Fruit fly (Drosophila melanogaster): Measurements from ENCODE around the gene Taf4.

The Taf4 gene

DNA sequence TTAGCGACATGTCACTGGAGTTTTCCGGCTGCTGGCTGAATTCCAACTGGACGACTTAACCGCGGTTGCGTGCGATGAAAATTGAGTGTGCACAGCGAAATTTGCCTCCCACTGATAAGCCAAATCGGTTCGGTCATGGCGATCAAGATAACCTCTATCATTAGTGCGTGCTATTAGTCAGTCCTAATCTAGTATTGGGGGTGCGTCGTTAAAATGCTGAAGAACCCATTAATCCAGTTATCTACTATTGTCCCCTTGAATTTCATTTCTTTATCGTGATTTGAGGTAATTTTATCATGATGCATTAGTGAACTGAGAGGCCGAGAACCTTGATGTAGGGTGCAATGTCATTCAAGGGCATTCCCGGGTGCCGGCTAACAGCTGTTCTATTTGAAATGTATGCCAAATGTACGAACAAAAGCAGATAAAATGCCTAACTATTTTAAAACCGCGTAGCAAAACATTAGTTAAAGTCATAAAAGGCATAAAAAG lies 15.5 kb downstream of the Taf4 start, which contains the start of gene Pgm1:
Gene Pgm1 (minus strand): TSS at position 51 of the 492 bp plus-strand sequence.
- no peak for TF ChIP-seq psq (optimal IDR thresholded peaks at IDR 0.05)
- no peak for TF ChIP-seq Sin3A (optimal IDR thresholded peaks at IDR 0.05)
- TF ChIP-seq ttk (optimal IDR thresholded peaks at IDR 0.05): no peak
- no peak for TF ChIP-seq Myc (optimal IDR thresholded peaks at IDR 0.05)

DNA sequence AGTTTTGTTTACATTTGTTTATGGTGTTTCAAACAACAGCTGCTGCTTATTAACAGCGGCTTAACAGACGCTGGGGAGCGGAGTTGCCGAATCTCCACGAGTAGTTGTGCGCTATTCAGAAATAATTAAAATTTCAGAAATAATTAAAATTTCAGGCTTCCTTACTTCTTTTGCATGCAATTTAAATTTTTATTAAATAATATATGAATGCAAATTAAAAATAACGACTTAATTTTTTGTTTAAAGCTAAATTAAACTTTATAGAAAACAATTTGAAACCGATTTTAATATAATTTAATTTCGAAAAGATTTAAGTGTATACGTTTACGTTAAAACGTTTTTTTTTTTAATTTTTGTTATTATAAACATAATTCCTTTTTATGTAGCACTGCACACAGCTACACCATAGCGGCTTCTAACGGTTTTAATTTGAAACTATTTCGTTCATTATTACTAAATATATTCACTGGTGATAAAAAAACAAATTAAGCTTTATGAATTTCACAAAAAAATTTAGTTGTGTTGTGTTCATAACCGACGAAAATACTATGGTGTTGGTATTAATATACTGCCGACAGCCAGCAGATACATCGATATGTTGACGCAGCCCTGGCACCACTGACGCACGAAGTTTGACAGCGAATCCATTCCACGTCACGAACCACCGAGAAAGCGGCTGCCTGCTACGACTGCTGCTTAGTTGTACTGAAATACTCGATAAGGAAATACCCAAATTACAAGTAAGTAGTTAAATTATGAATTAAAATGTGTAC lies 16.1 kb downstream of the Taf4 start, which contains the start of gene SsRbeta:
Gene SsRbeta (plus strand): TSS at position 645 of the 773 bp plus-strand sequence.
- no peak for TF ChIP-seq insv (optimal IDR thresholded peaks at IDR 0.05)
- TF ChIP-seq Sin3A (optimal IDR thresholded peaks at IDR 0.05): no peak
- no peak for TF ChIP-seq psq (optimal IDR thresholded peaks at IDR 0.05)
- no peak for TF ChIP-seq ttk (optimal IDR thresholded peaks at IDR 0.05)

DNA sequence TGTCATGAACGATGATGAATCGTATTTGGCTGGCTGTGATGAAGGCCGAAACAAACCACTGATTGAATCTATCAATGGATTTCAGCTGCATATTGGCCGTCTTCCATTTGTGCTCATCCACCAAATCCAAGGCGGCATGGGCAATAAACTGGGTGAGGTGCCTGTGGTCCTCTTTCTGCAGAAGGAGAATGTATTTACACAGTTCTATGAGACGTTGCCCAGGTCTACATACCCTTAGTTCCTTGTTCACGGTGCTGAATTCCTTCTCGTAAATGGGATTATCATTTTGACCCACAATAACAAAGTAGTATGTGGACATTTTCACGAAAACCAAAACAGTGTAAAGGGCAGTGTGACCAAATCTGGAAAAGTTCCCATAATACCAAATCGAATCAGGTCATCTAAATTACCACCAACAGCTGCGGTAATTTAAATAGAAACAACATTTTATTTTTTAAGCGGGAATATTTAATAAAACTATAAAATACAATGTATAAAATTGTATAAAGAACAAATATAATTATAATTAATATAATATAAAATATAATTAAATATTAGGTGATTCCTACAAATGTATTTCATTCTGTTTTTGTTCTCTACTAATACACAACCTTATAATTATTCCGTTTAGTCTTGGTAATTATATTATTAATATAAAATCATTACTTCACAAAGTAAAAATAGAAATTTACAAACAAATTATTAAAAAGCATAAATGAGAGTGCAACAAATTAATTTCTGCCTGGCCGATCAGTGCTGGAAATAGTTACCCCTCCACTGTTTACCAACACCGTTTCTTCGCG lies 18.5 kb downstream of the Taf4 start, which contains the start of the genes Trs20 and elg1:
Gene Trs20 (minus strand): TSS at position 369 of the 803 bp plus-strand sequence.
Gene elg1 (plus strand): TSS at position 765 of the 803 bp plus-strand sequence.
- no peak for TF ChIP-seq ttk (optimal IDR thresholded peaks at IDR 0.05)
- no peak for TF ChIP-seq Myc (optimal IDR thresholded peaks at IDR 0.05)
- no peak for TF ChIP-seq insv (optimal IDR thresholded peaks at IDR 0.05)
- no peak for TF ChIP-seq h (optimal IDR thresholded peaks at IDR 0.05)
- no peak for TF ChIP-seq psq (optimal IDR thresholded peaks at IDR 0.05)

DNA sequence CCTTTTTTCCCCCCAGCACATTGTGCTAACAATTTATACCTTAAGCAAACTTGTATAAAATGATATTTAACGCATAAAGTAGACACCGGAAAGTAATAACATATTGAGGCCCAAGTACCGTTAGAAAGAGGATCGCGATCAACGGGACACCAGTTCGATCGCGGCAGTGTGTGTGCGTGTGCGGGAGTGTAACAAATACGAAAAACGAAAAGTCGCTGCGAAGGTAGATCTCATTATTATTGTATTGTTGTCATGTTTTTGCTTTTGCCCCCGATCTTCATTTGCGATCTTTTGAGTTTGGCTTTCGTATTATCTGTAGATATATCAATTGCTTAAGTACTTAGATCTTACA lies 19.0 kb downstream of the Taf4 start:
- TF ChIP-seq h (optimal IDR thresholded peaks at IDR 0.05) (no peak), insv (optimal IDR thresholded peaks at IDR 0.05) (no peak), ttk (optimal IDR thresholded peaks at IDR 0.05) (no peak), Sin3A (optimal IDR thresholded peaks at IDR 0.05) (no peak), psq (optimal IDR thresholded peaks at IDR 0.05) (no peak), Myc (optimal IDR thresholded peaks at IDR 0.05) (no peak)

DNA sequence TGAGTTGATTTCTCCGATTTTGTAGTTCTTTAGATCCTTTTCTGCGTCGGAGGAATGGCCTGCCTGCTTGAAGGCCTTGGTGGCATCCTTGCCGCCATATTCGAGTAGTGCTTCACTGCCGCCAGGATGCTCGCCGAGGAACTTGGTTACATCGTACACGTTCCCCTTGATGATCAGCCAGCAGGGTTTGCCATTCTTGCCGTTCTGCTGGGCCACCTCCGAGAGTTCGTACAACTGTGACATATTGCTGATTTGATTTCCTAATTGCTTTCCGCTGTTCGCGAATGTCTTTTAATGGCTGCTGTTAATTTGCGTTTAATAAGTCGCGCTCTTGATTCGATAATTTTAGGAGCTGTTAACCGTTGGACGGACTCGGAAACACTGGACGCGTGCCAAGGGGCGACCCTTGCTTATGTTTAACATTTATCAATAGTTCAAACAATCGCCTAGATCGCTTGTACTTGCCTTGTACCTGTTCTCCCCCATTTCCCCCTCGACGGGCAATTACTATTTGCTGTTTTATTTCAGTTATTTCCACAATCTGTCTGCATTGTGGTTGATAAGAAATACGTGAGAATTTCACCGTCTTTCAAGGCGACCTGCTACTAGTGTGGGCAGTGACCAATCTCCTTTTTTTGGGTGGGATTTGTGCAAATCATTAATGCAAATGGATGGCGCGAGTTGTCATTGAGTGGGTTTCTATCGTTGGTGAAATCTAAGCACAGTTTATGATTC lies 24.0 kb downstream of the Taf4 start:
- no peak for TF ChIP-seq Myc (optimal IDR thresholded peaks at IDR 0.05)
- no peak for TF ChIP-seq Sin3A (optimal IDR thresholded peaks at IDR 0.05)
- TF ChIP-seq psq (optimal IDR thresholded peaks at IDR 0.05): no peak
- TF ChIP-seq h (optimal IDR thresholded peaks at IDR 0.05): no peak
- no peak for TF ChIP-seq ttk (optimal IDR thresholded peaks at IDR 0.05)
- no peak for TF ChIP-seq insv (optimal IDR thresholded peaks at IDR 0.05)

DNA sequence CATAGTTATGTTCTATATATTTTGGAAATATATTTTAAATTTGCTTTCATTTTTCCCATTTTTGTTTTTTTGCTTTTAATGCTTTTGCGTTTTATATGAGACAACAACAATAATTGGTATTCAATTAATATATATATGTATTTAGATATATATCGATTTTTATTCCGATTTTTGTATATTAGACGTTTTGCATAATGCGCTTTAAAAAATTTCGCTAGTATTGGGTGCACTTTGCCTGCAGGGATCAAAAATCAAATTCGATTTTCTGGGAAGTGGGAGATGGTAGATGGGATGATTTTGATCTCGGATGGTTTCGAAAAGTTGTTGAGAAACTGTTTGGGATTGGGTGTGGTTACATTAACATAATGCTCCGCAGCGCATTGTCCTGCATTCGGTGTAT lies 24.8 kb downstream of the Taf4 start, which contains the start of gene CG5157:
Gene CG5157 (minus strand): TSS at position 101 of the 400 bp plus-strand sequence.
- no peak for TF ChIP-seq ttk (optimal IDR thresholded peaks at IDR 0.05)
- TF ChIP-seq insv (optimal IDR thresholded peaks at IDR 0.05): no peak
- no peak for TF ChIP-seq Myc (optimal IDR thresholded peaks at IDR 0.05)
- TF ChIP-seq h (optimal IDR thresholded peaks at IDR 0.05): no peak
- TF ChIP-seq Sin3A (optimal IDR thresholded peaks at IDR 0.05): no peak
- TF ChIP-seq psq (optimal IDR thresholded peaks at IDR 0.05): no peak

DNA sequence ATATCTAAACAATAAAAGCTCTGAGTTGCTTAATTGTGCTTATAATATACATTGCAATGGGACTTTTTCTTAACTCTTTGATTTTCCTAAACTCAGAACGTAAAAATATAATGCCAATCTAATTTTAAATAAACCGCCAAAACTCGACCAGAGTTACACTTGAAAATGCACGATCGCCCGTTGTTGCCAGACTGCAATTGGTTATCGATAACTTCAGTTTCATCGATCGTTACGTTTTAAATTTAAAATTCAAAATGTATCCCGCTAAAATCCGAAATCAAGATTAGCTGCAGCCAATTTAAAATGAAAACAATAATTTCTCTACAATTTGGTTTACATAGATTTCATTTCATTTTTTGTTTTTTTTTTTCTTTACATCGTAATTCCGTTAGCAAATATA lies 26.1 kb downstream of the Taf4 start:
- TF ChIP-seq insv (optimal IDR thresholded peaks at IDR 0.05): no peak
- no peak for TF ChIP-seq psq (optimal IDR thresholded peaks at IDR 0.05)
- no peak for TF ChIP-seq h (optimal IDR thresholded peaks at IDR 0.05)
- no peak for TF ChIP-seq ttk (optimal IDR thresholded peaks at IDR 0.05)
- no peak for TF ChIP-seq Sin3A (optimal IDR thresholded peaks at IDR 0.05)
- TF ChIP-seq Myc (optimal IDR thresholded peaks at IDR 0.05): no peak

DNA sequence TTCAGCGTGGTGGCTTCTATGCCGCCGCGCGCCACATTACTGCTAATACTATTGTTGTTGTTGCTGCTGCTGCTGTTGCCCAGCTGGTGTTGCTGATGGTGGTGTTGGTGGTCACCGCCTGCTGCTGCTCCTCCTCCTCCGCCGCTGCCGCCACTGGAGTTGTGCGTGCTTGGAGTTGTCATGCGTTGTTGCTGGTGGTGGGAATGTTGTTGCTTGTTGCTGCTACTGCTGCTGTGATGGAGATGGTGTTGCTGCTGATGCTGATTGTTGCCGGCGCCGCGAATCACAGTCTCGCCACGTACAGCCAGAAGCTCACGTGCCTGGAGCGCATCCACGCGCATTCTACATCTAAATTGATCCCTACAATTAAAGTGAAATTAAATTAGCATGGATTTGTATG lies 28.5 kb downstream of the Taf4 start:
- TF ChIP-seq h (optimal IDR thresholded peaks at IDR 0.05): no peak
- TF ChIP-seq ttk (optimal IDR thresholded peaks at IDR 0.05): no peak
- TF ChIP-seq Myc (optimal IDR thresholded peaks at IDR 0.05): no peak
- TF ChIP-seq insv (optimal IDR thresholded peaks at IDR 0.05): no peak
- TF ChIP-seq psq (optimal IDR thresholded peaks at IDR 0.05): no peak
- no peak for TF ChIP-seq Sin3A (optimal IDR thresholded peaks at IDR 0.05)

DNA sequence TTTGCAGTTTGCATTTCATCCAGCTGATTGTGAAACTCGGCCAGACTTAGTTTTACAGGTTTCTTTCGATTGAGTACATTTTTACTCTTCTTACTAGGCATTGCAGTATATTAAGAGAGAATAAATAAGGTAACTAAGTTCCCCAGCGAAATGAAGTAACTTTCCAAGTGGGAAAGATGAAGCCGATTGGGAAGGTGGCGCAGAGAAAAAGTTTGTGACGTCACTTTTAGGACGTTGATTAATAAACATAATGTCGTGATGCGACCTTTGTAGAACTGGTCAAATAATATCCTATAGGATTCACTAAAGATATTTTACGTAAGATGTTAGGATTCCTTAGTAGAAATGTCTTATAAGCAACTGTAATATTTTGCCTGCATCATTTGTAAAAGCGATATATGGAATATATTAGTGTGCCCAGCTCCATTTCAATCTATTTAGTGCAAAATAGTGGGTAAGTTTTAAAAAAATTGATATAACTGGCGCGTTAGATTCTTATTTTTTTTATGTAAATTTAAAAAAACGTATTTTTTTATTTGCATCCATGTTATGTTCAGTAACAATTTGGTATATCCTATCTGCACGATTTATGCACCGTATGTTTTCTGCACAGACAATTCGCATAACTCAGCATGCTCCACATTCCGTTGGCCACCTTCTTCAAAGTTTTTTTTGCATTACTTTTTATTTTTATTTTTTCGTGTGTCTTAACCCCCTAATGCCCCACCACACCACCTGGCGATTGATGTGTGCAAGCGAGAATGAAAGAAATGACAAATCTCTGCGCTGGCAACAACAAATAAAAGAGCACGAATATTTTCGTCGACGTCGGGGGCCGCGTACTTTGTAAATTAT lies 30.9 kb downstream of the Taf4 start, which contains the start of gene CG32152:
Gene CG32152 (minus strand): TSS at position 352 of the 855 bp plus-strand sequence.
- TF ChIP-seq ttk (optimal IDR thresholded peaks at IDR 0.05): no peak
- TF ChIP-seq Sin3A (optimal IDR thresholded peaks at IDR 0.05): no peak
- TF ChIP-seq psq (optimal IDR thresholded peaks at IDR 0.05): no peak
- TF ChIP-seq Myc (optimal IDR thresholded peaks at IDR 0.05): no peak
- no peak for TF ChIP-seq insv (optimal IDR thresholded peaks at IDR 0.05)
- TF ChIP-seq h (optimal IDR thresholded peaks at IDR 0.05): no peak

DNA sequence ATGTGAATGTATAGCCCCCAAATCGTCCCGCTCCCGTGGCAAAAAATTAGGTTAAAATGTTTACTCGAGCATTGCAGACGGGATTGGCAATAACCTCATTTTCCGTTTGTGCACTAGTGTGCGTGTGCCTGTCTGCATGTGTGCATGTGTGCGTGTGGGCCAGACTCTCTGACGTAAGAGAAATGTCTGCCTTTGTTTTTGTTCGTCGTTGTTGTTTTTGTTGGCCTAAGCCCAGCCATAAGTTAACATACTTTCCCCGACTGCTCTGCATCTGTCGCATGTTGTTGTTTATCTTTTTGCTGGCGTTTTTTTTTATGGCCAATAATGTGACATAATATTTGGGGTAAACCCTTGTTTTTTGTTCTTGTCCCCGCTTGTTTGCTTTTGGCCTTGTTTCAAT lies 32.3 kb downstream of the Taf4 start:
- TF ChIP-seq Myc (optimal IDR thresholded peaks at IDR 0.05): no peak
- no peak for TF ChIP-seq insv (optimal IDR thresholded peaks at IDR 0.05)
- no peak for TF ChIP-seq h (optimal IDR thresholded peaks at IDR 0.05)
- no peak for TF ChIP-seq Sin3A (optimal IDR thresholded peaks at IDR 0.05)
- no peak for TF ChIP-seq psq (optimal IDR thresholded peaks at IDR 0.05)
- TF ChIP-seq ttk (optimal IDR thresholded peaks at IDR 0.05): no peak
